Worm (Caenorhabditis elegans) whole organism, L4 larva: ENCODE results near the gene spin-3.
A peak's percentile ranks its signal among the peaks of the same experiment; 100 is the strongest.

Experiments
- F49E8.2 ChIP-seq: sonication (generic microtip); optimal IDR thresholded peaks from 2 replicates; lab custom pipeline; 2016; ENCODE audit warnings: missing compliant biosample characterization, mild to moderate bottlenecking, missing genetic modification characterization, borderline replicate concordance
- T20F7.1 ChIP-seq: fragments of 200-800 bp; sonication (Bioruptor generic); optimal IDR thresholded peaks from 2 replicates; lab custom pipeline; 2018; ENCODE audit warnings: mild to moderate bottlenecking, missing genetic modification characterization, missing compliant biosample characterization
- Y5F2A.4 ChIP-seq: fragments of 200-800 bp; sonication (Bioruptor generic); optimal IDR thresholded peaks from 2 replicates; lab custom pipeline; 2018; ENCODE audit warnings: mild to moderate bottlenecking, missing genetic modification characterization, missing compliant biosample characterization
- ZK546.5 ChIP-seq, 2 experiments: sonication (generic microtip); optimal IDR thresholded peaks; 2 replicates each; lab custom pipeline; 2017; ENCODE audit warnings: missing biosample characterization in 2 of 2, missing genetic modification characterization in 2 of 2
- aha-1 ChIP-seq: fragments of 150-350 bp; peaks from one replicate; lab custom pipeline; 2014; ENCODE audit warnings: missing biosample characterization, missing genetic modification characterization
- ama-1 ChIP-seq: fragments of 150-350 bp; optimal IDR thresholded peaks from 2 replicates; lab custom pipeline; 2014; ENCODE audit warnings: inconsistent platforms, mixed read lengths
- arid-1 ChIP-seq: fragments of 200-800 bp; sonication (Bioruptor generic); conservative IDR thresholded peaks from 2 replicates; pipeline ENCODE4 v1.3.6; 2022; ENCODE audit warnings: missing genetic modification reagents, missing genetic modification characterization, missing compliant biosample characterization
- ceh-20 ChIP-seq: fragments of 200-800 bp; sonication (Bioruptor generic); IDR thresholded peaks from 2 replicates; pipeline ENCODE4 v1.3.6; 2022; ENCODE audit warnings: missing genetic modification reagents, missing genetic modification characterization, missing compliant biosample characterization
- ceh-44 ChIP-seq: fragments of 200-800 bp; sonication (Bioruptor generic); IDR thresholded peaks from 2 replicates; pipeline ENCODE4 v1.3.6; 2022; ENCODE audit warnings: missing genetic modification reagents, missing genetic modification characterization, missing compliant biosample characterization
- ceh-62 ChIP-seq: sonication (generic microtip); optimal IDR thresholded peaks from 2 replicates; lab custom pipeline; 2017; ENCODE audit warnings: missing biosample characterization, missing genetic modification characterization
- daf-16 ChIP-seq, 3 experiments: sonication (generic microtip); optimal IDR thresholded peaks; 2 replicates each; lab custom pipeline; 2016 to 2017; ENCODE audit warnings: missing genetic modification characterization in 3 of 3, missing genetic modification reagents in 3 of 3, mild to moderate bottlenecking in 2 of 3, missing compliant biosample characterization in 2 of 3, missing biosample characterization in 1 of 3, moderate library complexity in 1 of 3
- dmd-6 ChIP-seq: fragments of 200-800 bp; sonication (Bioruptor generic); IDR thresholded peaks from 2 replicates; pipeline ENCODE4 v1.3.6; 2022; ENCODE audit warnings: missing genetic modification reagents, missing genetic modification characterization, missing compliant biosample characterization
- dmd-8 ChIP-seq: fragments of 200-800 bp; sonication (Bioruptor generic); IDR thresholded peaks from 2 replicates; pipeline ENCODE4 v1.3.6; 2022; ENCODE audit warnings: missing genetic modification characterization, missing compliant biosample characterization
- duxl-1 ChIP-seq: sonication (generic microtip); optimal IDR thresholded peaks from 2 replicates; lab custom pipeline; 2016; ENCODE audit warnings: mild to moderate bottlenecking, missing genetic modification characterization, moderate library complexity, missing compliant biosample characterization; ENCODE audit not compliant: poor library complexity
- dve-1 ChIP-seq: sonication (generic microtip); optimal IDR thresholded peaks from 2 replicates; lab custom pipeline; 2017; ENCODE audit warnings: antibody characterized with exemption, mild to moderate bottlenecking, missing genetic modification characterization, missing compliant biosample characterization; ENCODE audit not compliant: insufficient read depth
- egl-43 ChIP-seq: fragments of 200-800 bp; sonication (Bioruptor generic); IDR thresholded peaks from 2 replicates; pipeline ENCODE4 v1.3.6; 2022; ENCODE audit warnings: missing genetic modification reagents, missing genetic modification characterization, missing compliant biosample characterization
- fos-1 ChIP-seq: fragments of 150-350 bp; optimal IDR thresholded peaks from 2 replicates; lab custom pipeline; 2014; ENCODE audit warnings: missing biosample characterization, missing genetic modification characterization
- gei-8 ChIP-seq: fragments of 200-800 bp; sonication (Bioruptor generic); optimal IDR thresholded peaks from 2 replicates; lab custom pipeline; 2018; ENCODE audit warnings: mild to moderate bottlenecking, missing genetic modification characterization, missing compliant biosample characterization
- hif-1 ChIP-seq, 2 experiments: sonication (generic microtip); optimal IDR thresholded peaks; 2 replicates each; lab custom pipeline; 2016 to 2017; ENCODE audit warnings: missing compliant biosample characterization in 2 of 2, missing genetic modification characterization in 2 of 2, missing genetic modification reagents in 2 of 2, missing genotype in 2 of 2, mild to moderate bottlenecking in 1 of 2
- hlh-11 ChIP-seq: fragments of 200-800 bp; sonication (Bioruptor generic); optimal IDR thresholded peaks from 2 replicates; lab custom pipeline; 2018; ENCODE audit warnings: mild to moderate bottlenecking, missing genetic modification characterization, missing compliant biosample characterization
- hlh-30 ChIP-seq: sonication (generic microtip); optimal IDR thresholded peaks from 2 replicates; lab custom pipeline; 2017; ENCODE audit warnings: antibody characterized with exemption, mild to moderate bottlenecking, missing genetic modification characterization, missing compliant biosample characterization; ENCODE audit not compliant: insufficient read depth
- lir-3 ChIP-seq: sonication (generic microtip); optimal IDR thresholded peaks from 2 replicates; lab custom pipeline; 2016; ENCODE audit warnings: mild to moderate bottlenecking, missing genetic modification characterization, missing compliant biosample characterization
- lsy-2 ChIP-seq, 2 experiments: fragments of 150-350 bp in 1 of 2; sonication (generic microtip) in 1 of 2; optimal IDR thresholded peaks; 2 replicates each; lab custom pipeline; 2014 to 2017; ENCODE audit warnings: missing biosample characterization in 2 of 2, missing genetic modification characterization in 2 of 2
- mdl-1 ChIP-seq, 2 experiments: fragments of 150-350 bp in 1 of 2; sonication (generic microtip) in 1 of 2; optimal IDR thresholded peaks; 2 replicates each; lab custom pipeline; 2014 to 2017; ENCODE audit warnings: missing biosample characterization in 2 of 2, missing genetic modification characterization in 2 of 2
- mdt-29 ChIP-seq: fragments of 200-800 bp; sonication (Bioruptor generic); IDR thresholded peaks from 2 replicates; pipeline ENCODE4 v1.3.6; 2022; ENCODE audit warnings: missing genetic modification reagents, missing genetic modification characterization, missing compliant biosample characterization
- mes-2 ChIP-seq: sonication (generic microtip); optimal IDR thresholded peaks from 2 replicates; lab custom pipeline; 2016; ENCODE audit warnings: missing genotype, mild to moderate bottlenecking, missing genetic modification characterization, missing compliant biosample characterization; ENCODE audit not compliant: poor library complexity, severe bottlenecking
- nhr-10 ChIP-seq: fragments of 150-350 bp; optimal IDR thresholded peaks from 2 replicates; lab custom pipeline; 2014; ENCODE audit warnings: missing biosample characterization, missing genetic modification characterization
- nhr-102 ChIP-seq: sonication (generic microtip); optimal IDR thresholded peaks from 2 replicates; lab custom pipeline; 2016; ENCODE audit warnings: mild to moderate bottlenecking, missing genetic modification characterization, moderate library complexity, missing compliant biosample characterization
- nhr-11 ChIP-seq: fragments of 150-350 bp; optimal IDR thresholded peaks from 2 replicates; lab custom pipeline; 2014; ENCODE audit warnings: missing biosample characterization, missing genetic modification characterization
- nhr-25 ChIP-seq: sonication (generic microtip); optimal IDR thresholded peaks from 2 replicates; lab custom pipeline; 2017; ENCODE audit warnings: missing genetic modification characterization, mild to moderate bottlenecking, missing compliant biosample characterization, antibody characterized with exemption, moderate library complexity, borderline replicate concordance; ENCODE audit not compliant: insufficient read depth
- nhr-28 ChIP-seq: fragments of 150-350 bp; optimal IDR thresholded peaks from 2 replicates; lab custom pipeline; 2014; ENCODE audit warnings: missing biosample characterization, missing genetic modification characterization
- nhr-48 ChIP-seq: sonication (generic microtip); optimal IDR thresholded peaks from 2 replicates; lab custom pipeline; 2016; ENCODE audit warnings: mild to moderate bottlenecking, missing genetic modification characterization, missing compliant biosample characterization
- nhr-77 ChIP-seq: fragments of 150-350 bp; optimal IDR thresholded peaks from 2 replicates; lab custom pipeline; 2014; ENCODE audit warnings: missing biosample characterization, missing genetic modification characterization
- pha-4 ChIP-seq, 2 experiments: fragments of 150-350 bp in 1 of 2; fragments of 200-800 bp in 1 of 2; sonication (Bioruptor generic) in 1 of 2; IDR thresholded peaks in 1 of 2; optimal IDR thresholded peaks in 1 of 2; 2 replicates each; pipeline versions ENCODE4 v1.3.6 to Lab custom; 2014 to 2022; ENCODE audit warnings: missing genetic modification characterization in 2 of 2, missing genetic modification reagents in 2 of 2, missing biosample characterization in 1 of 2, missing compliant biosample characterization in 1 of 2
- php-3 ChIP-seq: fragments of 200-800 bp; sonication (Bioruptor generic); IDR thresholded peaks from 2 replicates; pipeline ENCODE4 v1.3.6; 2022; ENCODE audit warnings: missing genetic modification reagents, missing genetic modification characterization, missing compliant biosample characterization
- pqm-1 ChIP-seq: sonication (generic microtip); optimal IDR thresholded peaks from 2 replicates; lab custom pipeline; 2017; ENCODE audit warnings: missing biosample characterization, missing genetic modification characterization
- skn-1 ChIP-seq: fragments of 150-350 bp; optimal IDR thresholded peaks from 2 replicates; lab custom pipeline; 2014; ENCODE audit warnings: missing biosample characterization, missing genetic modification characterization
- tag-97 ChIP-seq: fragments of 200-800 bp; sonication (Bioruptor generic); IDR thresholded peaks from 2 replicates; pipeline ENCODE4 v1.3.6; 2022; ENCODE audit warnings: missing genetic modification characterization, missing compliant biosample characterization
- tra-1 ChIP-seq: fragments of 200-800 bp; sonication (Bioruptor generic); IDR thresholded peaks from 2 replicates; pipeline ENCODE4 v1.3.6; 2022; ENCODE audit warnings: missing genetic modification reagents, missing genetic modification characterization, missing compliant biosample characterization
- unc-130 ChIP-seq: sonication (generic microtip); optimal IDR thresholded peaks from 2 replicates; lab custom pipeline; 2016; ENCODE audit warnings: missing genetic modification reagents, missing genetic modification characterization, missing compliant biosample characterization
- unc-62 ChIP-seq, 3 experiments: fragments of 150-350 bp in 1 of 3; sonication (generic microtip); optimal IDR thresholded peaks in 2 of 3; peaks in 1 of 3; 1 replicate in 1 of 3; 2 replicates in 2 of 3; lab custom pipeline; 2014 to 2017; ENCODE audit warnings: missing biosample characterization in 3 of 3, missing genetic modification characterization in 3 of 3, missing genetic modification reagents in 3 of 3, missing genotype in 1 of 3
- zip-2 ChIP-seq: fragments of 150-350 bp; optimal IDR thresholded peaks from 2 replicates; lab custom pipeline; 2014; ENCODE audit warnings: missing biosample characterization, missing genetic modification characterization
- ztf-11 ChIP-seq: fragments of 150-350 bp; optimal IDR thresholded peaks from 2 replicates; lab custom pipeline; 2014; ENCODE audit warnings: missing biosample characterization, missing genetic modification characterization
- ztf-7 ChIP-seq: fragments of 150-350 bp; optimal IDR thresholded peaks from 2 replicates; lab custom pipeline; 2014; ENCODE audit warnings: missing biosample characterization, missing genetic modification characterization

The spin-3 gene

ce11 chrX:13104966-13105365 is 25.1 kb upstream of the spin-3 start, which contains the start of gene F17H10.1 (continued):
- TF ChIP-seq ceh-44 (GFP tag; lab: Robert Waterston, UW) (no peak), arid-1 (no peak), F49E8.2 (tag; lab: Kevin White, UChicago) (no peak), tra-1 (peak; percentile 93), skn-1 (no peak), lir-3 (tag; lab: Kevin White, UChicago) (no peak), hlh-30 (tag; lab: Kevin White, UChicago) (peak; percentile 100), ama-1 (no peak), zip-2 (tag; lab: Kevin White, UChicago) (no peak), unc-62 (GFP tag; optimal IDR thresholded peaks at IDR 0.05 in 1 of 2; lab: Kevin White, UChicago) (no peak), unc-62 (tag; optimal IDR thresholded peaks at IDR 0.05; lab: Kevin White, UChicago) (no peak), duxl-1 (tag; lab: Kevin White, UChicago) (no peak), nhr-48 (tag; lab: Kevin White, UChicago) (peak; percentile 92), fos-1 (no peak), hif-1 (tag; optimal IDR thresholded peaks at IDR 0.05; lab: Kevin White, UChicago) (peak; percentile 77 to 98), nhr-77 (peak; percentile 84), T20F7.1 (GFP tag; lab: Kevin White, UChicago) (peak; percentile 70), pha-4 (GFP tag; IDR thresholded peaks at IDR 0.05; lab: Robert Waterston, UW) (no peak), pha-4 (tag; optimal IDR thresholded peaks at IDR 0.05; lab: Kevin White, UChicago) (no peak), gei-8 (GFP tag; lab: Kevin White, UChicago) (peak; percentile 57), ceh-20 (GFP tag; lab: Robert Waterston, UW) (peak; percentile 80), unc-130 (GFP tag; lab: Kevin White, UChicago) (no peak), mdl-1 (tag; optimal IDR thresholded peaks at IDR 0.05; lab: Kevin White, UChicago) (peak; percentile 96 to 99)

ce11 chrX:13106177-13106761 is 23.8 kb upstream of the spin-3 start:
- no peak for TF ChIP-seq ceh-44 (GFP tag; lab: Robert Waterston, UW)
- no peak for TF ChIP-seq nhr-25 (tag; lab: Kevin White, UChicago)
- TF ChIP-seq egl-43 (GFP tag; lab: Robert Waterston, UW), result no peak
- TF ChIP-seq daf-16 (GFP tag; optimal IDR thresholded peaks at IDR 0.05; lab: Kevin White, UChicago), result peak in 1 of 2 experiments; percentile 90
- peak; percentile 49 for TF ChIP-seq daf-16 (tag; optimal IDR thresholded peaks at IDR 0.05; lab: Kevin White, UChicago)
- TF ChIP-seq mdt-29 (GFP tag; lab: Robert Waterston, UW), result 0 out of 2 replicates have a peak, but pooled peaks have one; percentile 43
- TF ChIP-seq tra-1, result peak; percentile 31; the same call in 1 of the 2 replicates
- TF ChIP-seq hif-1 (tag; optimal IDR thresholded peaks at IDR 0.05; lab: Kevin White, UChicago), result peak in 1 of 2 experiments; percentile 76
- peak in 1 of 2 experiments; percentile 23 for TF ChIP-seq lsy-2 (tag; optimal IDR thresholded peaks at IDR 0.05; lab: Kevin White, UChicago)
- peak; percentile 75 for TF ChIP-seq aha-1 (tag; lab: Kevin White, UChicago)
- TF ChIP-seq unc-62 (GFP tag; optimal IDR thresholded peaks at IDR 0.05 in 1 of 2; lab: Kevin White, UChicago), result peak in 1 of 2 experiments; percentile 57
- TF ChIP-seq unc-62 (tag; optimal IDR thresholded peaks at IDR 0.05; lab: Kevin White, UChicago), result no peak
- TF ChIP-seq ztf-7 (tag; lab: Kevin White, UChicago), result no peak
- TF ChIP-seq dmd-8 (GFP tag; lab: Robert Waterston, UW), result no peak
- peak; percentile 25; the same call in 1 of the 2 replicates for TF ChIP-seq php-3 (GFP tag; lab: Robert Waterston, UW)
- 0 out of 2 replicates have a peak, but pooled peaks have one; percentile 45 for TF ChIP-seq ceh-20 (GFP tag; lab: Robert Waterston, UW)
- TF ChIP-seq ztf-11 (tag; lab: Kevin White, UChicago), result no peak
- peak; percentile 3 for TF ChIP-seq nhr-102
- TF ChIP-seq nhr-28 (tag; lab: Kevin White, UChicago), result peak; percentile 59
- TF ChIP-seq mes-2 (tag; lab: Kevin White, UChicago), result peak; percentile 1
- peak; percentile 43 for TF ChIP-seq nhr-10 (tag; lab: Kevin White, UChicago)
- TF ChIP-seq nhr-48 (tag; lab: Kevin White, UChicago), result peak; percentile 11
- TF ChIP-seq pqm-1 (tag; lab: Kevin White, UChicago), result peak; percentile 68
- peak; percentile 37 for TF ChIP-seq dve-1 (tag; lab: Kevin White, UChicago)
- peak in 1 of 2 experiments; percentile 42 for TF ChIP-seq mdl-1 (tag; optimal IDR thresholded peaks at IDR 0.05; lab: Kevin White, UChicago)
- peak; percentile 72 for TF ChIP-seq hlh-30 (tag; lab: Kevin White, UChicago)
- peak; percentile 70 for TF ChIP-seq hlh-11 (tag; lab: Kevin White, UChicago)
- TF ChIP-seq ceh-62 (tag; lab: Kevin White, UChicago), result no peak
- no peak for TF ChIP-seq Y5F2A.4 (GFP tag; lab: Kevin White, UChicago)
- peak; percentile 34 for TF ChIP-seq dmd-6 (GFP tag; lab: Robert Waterston, UW)
- no peak for TF ChIP-seq ZK546.5 (tag; optimal IDR thresholded peaks at IDR 0.05; lab: Kevin White, UChicago)
- TF ChIP-seq nhr-11 (tag; lab: Kevin White, UChicago), result peak; percentile 49
- TF ChIP-seq tag-97 (GFP tag; lab: Robert Waterston, UW), result no peak
